Fruit fly (Drosophila melanogaster) whole organism, embryonic: Measurements from ENCODE around the gene Vav.

Source experiments
- Awh ChIP-seq: fragments of 200-800 bp; sonication (Bioruptor generic); IDR thresholded peaks from 2 replicates; pipeline ENCODE4, ENCODE4 v1.3.6; 2022; ENCODE audit warnings: missing biosample characterization, missing genetic modification characterization
- CG10267 ChIP-seq: fragments of 200-800 bp; sonication (Bioruptor generic); optimal IDR thresholded peaks from 2 replicates; lab custom pipeline; 2018; ENCODE audit warnings: missing biosample characterization, mild to moderate bottlenecking, missing genetic modification characterization, moderate library complexity
- CG10654 ChIP-seq: fragments of 200-800 bp; sonication (Bioruptor generic); optimal IDR thresholded peaks from 2 replicates; lab custom pipeline; 2016; ENCODE audit warnings: missing biosample characterization, missing genetic modification characterization
- CG12236 ChIP-seq: fragments of 200-800 bp; sonication (Bioruptor generic); optimal IDR thresholded peaks from 2 replicates; lab custom pipeline; 2016; ENCODE audit warnings: missing biosample characterization, missing genetic modification characterization
- CG12744 ChIP-seq: fragments of 200-800 bp; sonication (Bioruptor generic); optimal IDR thresholded peaks from 2 replicates; lab custom pipeline; 2016; ENCODE audit warnings: missing biosample characterization, missing genetic modification characterization
- CG12769 ChIP-seq: fragments of 200-800 bp; sonication (Bioruptor generic); optimal IDR thresholded peaks from 2 replicates; lab custom pipeline; 2019; ENCODE audit warnings: missing biosample characterization, mild to moderate bottlenecking, missing genetic modification characterization, moderate library complexity
- CG14014 ChIP-seq: fragments of 200-800 bp; sonication (Bioruptor generic); IDR thresholded peaks from 2 replicates; pipeline ENCODE4 v1.3.6; 2022; ENCODE audit warnings: missing biosample characterization, missing genetic modification characterization
- CG14860 ChIP-seq: fragments of 200-800 bp; sonication (Bioruptor generic); IDR thresholded peaks from 3 replicates; pipeline ENCODE4 v1.3.6; 2022; ENCODE audit warnings: missing biosample characterization, missing genetic modification characterization; ENCODE audit not compliant: partially characterized antibody
- CG15601 ChIP-seq: fragments of 200-800 bp; sonication (Bioruptor generic); optimal IDR thresholded peaks from 3 replicates; lab custom pipeline; 2019; ENCODE audit warnings: missing biosample characterization, mild to moderate bottlenecking, missing genetic modification characterization, moderate library complexity
- CG1602 ChIP-seq: fragments of 200-800 bp; sonication (Bioruptor generic); optimal IDR thresholded peaks from 3 replicates; lab custom pipeline; 2016; ENCODE audit warnings: missing biosample characterization, missing genetic modification characterization
- CG16779 ChIP-seq: fragments of 200-800 bp; sonication (Bioruptor generic); IDR thresholded peaks from 2 replicates; pipeline ENCODE4 v1.3.6; 2022; ENCODE audit warnings: missing biosample characterization, missing genetic modification characterization
- CG2202 ChIP-seq: fragments of 200-800 bp; sonication (Bioruptor generic); optimal IDR thresholded peaks from 2 replicates; lab custom pipeline; 2018; ENCODE audit warnings: missing biosample characterization, mild to moderate bottlenecking, missing genetic modification characterization
- CG3163 ChIP-seq: fragments of 200-800 bp; sonication (Bioruptor generic); optimal IDR thresholded peaks from 3 replicates; lab custom pipeline; 2016; ENCODE audit warnings: missing biosample characterization, missing genetic modification characterization
- CG33557 ChIP-seq: fragments of 200-800 bp; sonication (Bioruptor generic); optimal IDR thresholded peaks from 2 replicates; lab custom pipeline; 2019; ENCODE audit warnings: missing biosample characterization, mild to moderate bottlenecking, missing genetic modification characterization, moderate library complexity
- CG4328 ChIP-seq: fragments of 200-800 bp; sonication (Bioruptor generic); optimal IDR thresholded peaks from 3 replicates; lab custom pipeline; 2017; ENCODE audit warnings: missing biosample characterization, missing genetic modification reagents, missing genetic modification characterization
- CG4730 ChIP-seq: fragments of 200-800 bp; sonication (Bioruptor generic); IDR thresholded peaks from 2 replicates; pipeline ENCODE4 v1.3.6; 2022; ENCODE audit warnings: missing biosample characterization, missing genetic modification characterization
- CG6254 ChIP-seq: fragments of 200-800 bp; sonication (Bioruptor generic); optimal IDR thresholded peaks from 3 replicates; lab custom pipeline; 2017; ENCODE audit warnings: mild to moderate bottlenecking, missing biosample characterization, missing genetic modification reagents, missing genetic modification characterization
- CG7556 ChIP-seq: fragments of 200-800 bp; sonication (Bioruptor generic); optimal IDR thresholded peaks from 2 replicates; lab custom pipeline; 2017; ENCODE audit warnings: missing biosample characterization, mild to moderate bottlenecking, missing genetic modification characterization
- CG7963 ChIP-seq: fragments of 200-800 bp; sonication (Bioruptor generic); IDR thresholded peaks from 3 replicates; pipeline ENCODE4 v1.3.6; 2022; ENCODE audit warnings: missing biosample characterization, missing genetic modification characterization; ENCODE audit not compliant: partially characterized antibody
- CG8290 ChIP-seq, 3 experiments: fragments of 200-800 bp; sonication (Bioruptor generic); optimal IDR thresholded peaks; 2 replicates each; lab custom pipeline; 2016 to 2019; ENCODE audit warnings: missing biosample characterization in 3 of 3, missing genetic modification characterization in 3 of 3, mild to moderate bottlenecking in 2 of 3, moderate library complexity in 1 of 3
- CG8478 ChIP-seq: fragments of >200 bp; optimal IDR thresholded peaks from 2 replicates; lab custom pipeline; 2018
- CG8944 ChIP-seq: fragments of 200-800 bp; sonication (Bioruptor generic); optimal IDR thresholded peaks from 3 replicates; lab custom pipeline; 2016; ENCODE audit warnings: missing biosample characterization, missing genetic modification characterization
- CG9215 ChIP-seq: fragments of 200-800 bp; sonication (Bioruptor generic); IDR thresholded peaks from 2 replicates; pipeline ENCODE4 v1.3.6; 2022; ENCODE audit warnings: missing biosample characterization, missing genetic modification characterization
- CHES-1-like ChIP-seq: fragments of 200-800 bp; sonication (Bioruptor generic); optimal IDR thresholded peaks from 2 replicates; lab custom pipeline; 2016; ENCODE audit warnings: missing biosample characterization, missing genetic modification characterization
- CkIIα-i1 ChIP-seq: fragments of 200-800 bp; sonication (Bioruptor generic); IDR thresholded peaks from 2 replicates; pipeline ENCODE4 v1.3.6; 2022; ENCODE audit warnings: missing biosample characterization, missing genetic modification characterization
- Dbx ChIP-seq: fragments of 200-800 bp; sonication (Bioruptor generic); IDR thresholded peaks from 3 replicates; pipeline ENCODE4 v1.3.6; 2022; ENCODE audit warnings: missing biosample characterization, missing genetic modification characterization
- E2f1 ChIP-seq: fragments of 200-800 bp; sonication (Bioruptor generic); IDR thresholded peaks from 2 replicates; pipeline ENCODE4 v1.3.6; 2022; ENCODE audit warnings: missing biosample characterization, missing genetic modification characterization
- Hmx ChIP-seq: fragments of 200-800 bp; sonication (Bioruptor generic); optimal IDR thresholded peaks from 2 replicates; lab custom pipeline; 2016; ENCODE audit warnings: missing biosample characterization, missing genetic modification characterization
- Hsf ChIP-seq: fragments of 200-800 bp; sonication (Bioruptor generic); optimal IDR thresholded peaks from 3 replicates; lab custom pipeline; 2016; ENCODE audit warnings: missing biosample characterization, missing genetic modification characterization
- Kr ChIP-seq: fragments of 200-800 bp; sonication (Bioruptor generic); optimal IDR thresholded peaks from 2 replicates; lab custom pipeline; 2017; ENCODE audit warnings: missing biosample characterization, mild to moderate bottlenecking, missing genetic modification characterization
- Sry-β ChIP-seq: fragments of 200-800 bp; sonication (Bioruptor generic); optimal IDR thresholded peaks from 2 replicates; lab custom pipeline; 2018; ENCODE audit warnings: missing biosample characterization, mild to moderate bottlenecking, missing genetic modification characterization, moderate library complexity
- Usf ChIP-seq: fragments of 200-800 bp; sonication (Bioruptor generic); optimal IDR thresholded peaks from 2 replicates; lab custom pipeline; 2017; ENCODE audit warnings: missing genotype, missing biosample characterization, missing genetic modification characterization
- abd-A ChIP-seq: fragments of 200-800 bp; sonication (Bioruptor generic); optimal IDR thresholded peaks from 3 replicates; lab custom pipeline; 2019; ENCODE audit warnings: missing biosample characterization, mild to moderate bottlenecking, missing genetic modification characterization, moderate library complexity
- al ChIP-seq: fragments of 200-800 bp; sonication (Bioruptor generic); IDR thresholded peaks from 2 replicates; pipeline ENCODE4 v1.3.6; 2022; ENCODE audit warnings: missing biosample characterization, missing genetic modification characterization
- caup ChIP-seq: fragments of 200-800 bp; sonication (Bioruptor generic); optimal IDR thresholded peaks from 3 replicates; lab custom pipeline; 2017; ENCODE audit warnings: missing biosample characterization, mild to moderate bottlenecking, missing genetic modification characterization, moderate library complexity; ENCODE audit not compliant: severe bottlenecking
- chn ChIP-seq: fragments of 200-800 bp; sonication (Bioruptor generic); optimal IDR thresholded peaks from 2 replicates; lab custom pipeline; 2016; ENCODE audit warnings: missing biosample characterization, missing genetic modification characterization
- croc ChIP-seq: fragments of 200-800 bp; sonication (Bioruptor generic); conservative IDR thresholded peaks from 3 replicates; pipeline ENCODE4 v1.3.6; 2022; ENCODE audit warnings: missing biosample characterization, missing genetic modification characterization
- fu2 ChIP-seq: fragments of 200-800 bp; sonication (Bioruptor generic); optimal IDR thresholded peaks from 2 replicates; lab custom pipeline; 2016; ENCODE audit warnings: missing biosample characterization, missing genetic modification characterization
- h ChIP-seq: fragments of >200 bp; optimal IDR thresholded peaks from 2 replicates; lab custom pipeline; 2017
- kah ChIP-seq: fragments of 200-800 bp; sonication (Bioruptor generic); optimal IDR thresholded peaks from 2 replicates; lab custom pipeline; 2018; ENCODE audit warnings: missing biosample characterization, mild to moderate bottlenecking, missing genetic modification characterization
- knrl ChIP-seq: fragments of 200-800 bp; sonication (Bioruptor generic); IDR thresholded peaks from 3 replicates; pipeline ENCODE4 v1.3.6; 2022; ENCODE audit warnings: missing biosample characterization, missing genetic modification characterization; ENCODE audit not compliant: partially characterized antibody
- mam ChIP-seq: fragments of 200-800 bp; sonication (Bioruptor generic); optimal IDR thresholded peaks from 3 replicates; lab custom pipeline; 2016; ENCODE audit warnings: missing biosample characterization, missing genetic modification characterization
- peb ChIP-seq: fragments of 200-800 bp; sonication (Bioruptor generic); IDR thresholded peaks from 2 replicates; pipeline ENCODE4 v1.3.6; 2022; ENCODE audit warnings: missing biosample characterization, missing genetic modification characterization
- slbo ChIP-seq: fragments of 200-800 bp; sonication (Bioruptor generic); IDR thresholded peaks from 2 replicates; pipeline ENCODE4 v1.3.6; 2022; ENCODE audit warnings: missing biosample characterization, missing genetic modification characterization
- sna ChIP-seq: fragments of 200-800 bp; sonication (Bioruptor generic); IDR thresholded peaks from 2 replicates; pipeline ENCODE4 v1.3.6; 2022; ENCODE audit warnings: missing biosample characterization, missing genetic modification characterization; ENCODE audit not compliant: partially characterized antibody
- tio ChIP-seq: fragments of 200-800 bp; sonication (Bioruptor generic); optimal IDR thresholded peaks from 2 replicates; lab custom pipeline; 2017; ENCODE audit warnings: missing biosample characterization, missing genetic modification characterization, inconsistent platforms
- tna ChIP-seq: fragments of 200-800 bp; sonication (Bioruptor generic); IDR thresholded peaks from 2 replicates; pipeline ENCODE4 v1.3.6; 2022; ENCODE audit warnings: missing biosample characterization, missing genetic modification characterization; ENCODE audit not compliant: partially characterized antibody
- twi ChIP-seq: fragments of 200-800 bp; optimal IDR thresholded peaks from 2 replicates; lab custom pipeline; 2019; ENCODE audit warnings: missing biosample characterization, mild to moderate bottlenecking, missing genetic modification characterization, moderate library complexity
- zen ChIP-seq: fragments of 200-800 bp; sonication (Bioruptor generic); optimal IDR thresholded peaks from 3 replicates; lab custom pipeline; 2018; ENCODE audit warnings: missing biosample characterization, mild to moderate bottlenecking, missing genetic modification characterization, moderate library complexity

The Vav gene

DNA sequence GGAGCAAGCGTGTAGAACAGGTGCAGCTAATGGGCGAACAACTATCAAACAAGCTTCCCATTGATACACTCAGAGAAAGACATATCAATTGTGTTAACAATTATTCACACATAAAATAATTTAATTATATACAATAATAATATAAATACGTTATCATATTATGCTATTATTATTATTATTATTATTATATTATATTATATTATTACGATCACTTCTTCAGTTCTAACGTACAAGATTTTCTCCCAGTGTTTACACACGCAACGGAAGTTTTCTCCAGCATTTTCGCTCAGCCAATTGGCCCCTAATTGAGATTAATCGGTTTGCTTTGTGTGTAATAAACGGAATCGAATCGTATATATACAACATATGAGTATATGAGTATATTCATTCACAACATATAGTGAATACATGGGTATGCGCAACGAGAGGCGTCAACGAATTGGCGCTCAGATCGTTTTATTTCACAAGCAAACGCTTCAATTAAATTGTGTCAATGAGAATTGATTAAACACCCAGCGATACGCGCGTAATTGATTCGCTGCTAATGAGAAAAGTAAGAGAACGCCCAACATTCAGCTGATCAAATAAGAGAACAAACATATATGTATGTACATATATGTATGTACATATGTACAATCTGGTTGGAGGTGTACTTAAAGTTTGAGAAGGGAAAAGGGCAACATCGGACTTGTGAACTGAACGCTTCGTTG, 55.6 kb downstream of the Vav start (continued):
- TF ChIP-seq twi (tag; lab: Kevin White, UChicago), result peak; percentile 25
- no peak for TF ChIP-seq CG7963 (GFP tag; lab: Robert Waterston, UW)
- no peak for TF ChIP-seq CHES-1-like (GFP tag; lab: Kevin White, UChicago)
- no peak for TF ChIP-seq CG8944 (GFP tag; lab: Kevin White, UChicago)
- TF ChIP-seq CG14860 (GFP tag; lab: Robert Waterston, UW), result no peak
- no peak for TF ChIP-seq Hmx (GFP tag; lab: Kevin White, UChicago)
- no peak for TF ChIP-seq CG12769 (tag; lab: Kevin White, UChicago)
- peak; percentile 28; the same call in 1 of the 3 replicates for TF ChIP-seq croc (GFP tag; lab: Robert Waterston, UW)
- no peak for TF ChIP-seq chn (GFP tag; lab: Kevin White, UChicago)
- 0 out of 2 replicates have a peak, but pooled peaks have one; percentile 28 for TF ChIP-seq CG9215 (GFP tag; lab: Robert Waterston, UW)
- no peak for TF ChIP-seq peb (GFP tag; lab: Robert Waterston, UW)
- TF ChIP-seq CG12744 (GFP tag; lab: Kevin White, UChicago), result no peak
- TF ChIP-seq mam (GFP tag; lab: Kevin White, UChicago), result no peak
- TF ChIP-seq CG7556 (GFP tag; lab: Kevin White, UChicago), result peak; percentile 73
- TF ChIP-seq Hsf (GFP tag; lab: Kevin White, UChicago), result no peak
- TF ChIP-seq tio (GFP tag; lab: Kevin White, UChicago), result no peak
- TF ChIP-seq E2f1, result peak; percentile 49; the same call in 1 of the 2 replicates
- peak; percentile 73 for TF ChIP-seq slbo (GFP tag; lab: Robert Waterston, UW)
- TF ChIP-seq CG14014 (GFP tag; lab: Robert Waterston, UW), result 0 out of 2 replicates have a peak, but pooled peaks have one; percentile 39
- peak; percentile 61 for TF ChIP-seq caup (GFP tag; lab: Kevin White, UChicago)
- peak; percentile 64; the same call in 1 of the 3 replicates for TF ChIP-seq Dbx (GFP tag; lab: Robert Waterston, UW)
- no peak for TF ChIP-seq CkIIα-i1
- no peak for TF ChIP-seq CG8478 (lab: Kevin White, UChicago)
- peak; percentile 19 for TF ChIP-seq CG4328 (GFP tag; lab: Kevin White, UChicago)
- peak; percentile 46 for TF ChIP-seq zen (tag; lab: Kevin White, UChicago)
- 0 out of 2 replicates have a peak, but pooled peaks have one; percentile 22 for TF ChIP-seq CG4730 (GFP tag; lab: Robert Waterston, UW)
- peak; percentile 38 for TF ChIP-seq kah
- no peak for TF ChIP-seq Kr (GFP tag; lab: Kevin White, UChicago)
- TF ChIP-seq knrl, result no peak
- no peak for TF ChIP-seq CG2202 (tag; lab: Kevin White, UChicago)
- peak; percentile 7 for TF ChIP-seq CG3163 (GFP tag; lab: Kevin White, UChicago)
- no peak for TF ChIP-seq CG8290 (GFP tag; optimal IDR thresholded peaks at IDR 0.05; lab: Kevin White, UChicago)
- TF ChIP-seq CG8290 (tag; optimal IDR thresholded peaks at IDR 0.05; lab: Kevin White, UChicago), result no peak
- no peak for TF ChIP-seq CG33557 (GFP tag; lab: Kevin White, UChicago)
- no peak for TF ChIP-seq h
- TF ChIP-seq CG10267, result peak; percentile 69
- no peak for TF ChIP-seq Sry-β (GFP tag; lab: Kevin White, UChicago)
- peak; percentile 5 for TF ChIP-seq CG10654 (GFP tag; lab: Kevin White, UChicago)
- peak; percentile 23 for TF ChIP-seq CG1602
- no peak for TF ChIP-seq fu2
- no peak for TF ChIP-seq CG16779 (GFP tag; lab: Robert Waterston, UW)
- peak; percentile 33 for TF ChIP-seq CG6254 (GFP tag; lab: Kevin White, UChicago)
- TF ChIP-seq CG15601 (tag; lab: Kevin White, UChicago), result peak; percentile 6
- TF ChIP-seq al (GFP tag; lab: Robert Waterston, UW), result peak; percentile 48
- TF ChIP-seq CG12236 (GFP tag; lab: Kevin White, UChicago), result no peak
- no peak for TF ChIP-seq Usf (GFP tag; lab: Kevin White, UChicago)
- TF ChIP-seq tna (GFP tag; lab: Robert Waterston, UW), result no peak
- TF ChIP-seq sna (GFP tag; lab: Robert Waterston, UW), result no peak
- TF ChIP-seq abd-A (tag; lab: Kevin White, UChicago), result no peak
- 0 out of 2 replicates have a peak, but pooled peaks have one; percentile 18 for TF ChIP-seq Awh
